Worm (Caenorhabditis elegans): ENCODE data around the gene ceh-18.

ce11 chrX:3853901-3854300, 3.7 kb downstream of the ceh-18 start:
- TF ChIP-seq F13C5.2 (tag; optimal IDR thresholded peaks at IDR 0.05) (no peak), ama-1 (optimal IDR thresholded peaks at IDR 0.05) (no peak), ets-7 (tag; optimal IDR thresholded peaks at IDR 0.05) (no peak), hmbx-1 (tag; optimal IDR thresholded peaks at IDR 0.05) (no peak), ceh-13 (GFP tag; optimal IDR thresholded peaks at IDR 0.05) (no peak), pes-1 (GFP tag; IDR thresholded peaks at IDR 0.05) (no peak)
